Fruit fly (Drosophila melanogaster): ENCODE data around the gene CG32643.

Gene CG32643

dm6 chrX:12984224-12984623 is at the start of gene CG32643:
CG32643 (plus strand) TSS chrX:12984524.
- no peak for TF ChIP-seq CG31388 (GFP tag; optimal IDR thresholded peaks at IDR 0.05)
- no peak for TF ChIP-seq al (GFP tag; IDR thresholded peaks at IDR 0.05)
- TF ChIP-seq kay (GFP tag; optimal IDR thresholded peaks at IDR 0.05): no peak
- TF ChIP-seq tna (GFP tag; IDR thresholded peaks at IDR 0.05; ENCODE audit: partially characterized antibody): no peak
- TF ChIP-seq Antp (GFP tag; optimal IDR thresholded peaks at IDR 0.05): no peak

DNA sequence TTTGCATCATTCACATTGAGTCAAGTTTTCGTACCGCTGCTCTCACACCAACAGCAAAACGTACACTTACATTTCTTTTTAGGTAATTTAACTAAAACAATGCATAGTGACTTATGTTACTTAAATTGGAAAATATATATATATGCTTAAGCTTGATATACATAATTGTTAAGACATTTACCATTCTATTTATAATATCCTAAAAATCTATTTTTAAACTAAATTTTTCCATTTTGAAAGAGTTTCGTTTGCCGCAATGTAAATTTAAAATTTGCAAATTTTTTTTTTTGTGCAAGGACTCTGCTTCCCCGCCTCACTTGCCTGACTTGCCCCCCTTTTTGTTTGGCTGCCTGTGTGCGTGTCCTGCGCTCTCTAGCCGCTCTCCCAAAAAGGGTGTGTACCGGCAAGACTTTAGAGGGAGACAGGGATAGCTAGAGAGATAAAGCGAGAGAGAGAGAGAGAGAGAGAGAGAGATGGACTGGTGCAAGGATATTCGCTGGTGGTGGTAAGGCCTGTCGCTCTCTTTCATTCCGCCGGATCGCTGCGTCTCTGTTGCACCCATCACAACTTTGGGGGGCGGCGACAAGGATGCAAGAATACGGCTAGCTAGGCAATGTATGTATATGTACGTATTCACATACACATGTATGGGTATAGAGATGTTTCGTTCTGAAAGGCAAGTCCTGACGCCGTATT is 46.4 kb upstream of the CG32643 start:
- TF ChIP-seq Dip3 (GFP tag; optimal IDR thresholded peaks at IDR 0.05) (no peak), twi (tag; optimal IDR thresholded peaks at IDR 0.05) (no peak), D (optimal IDR thresholded peaks at IDR 0.05) (peak; percentile 84), D (GFP tag; optimal IDR thresholded peaks at IDR 0.05) (no peak), Trl (optimal IDR thresholded peaks at IDR 0.05) (peak; percentile 70 to 80), Trl (GFP tag; optimal IDR thresholded peaks at IDR 0.05) (no peak), CG15073 (GFP tag; optimal IDR thresholded peaks at IDR 0.05) (no peak), scrt (GFP tag; optimal IDR thresholded peaks at IDR 0.05) (peak; percentile 28), CG14667 (GFP tag; IDR thresholded peaks at IDR 0.05) (no peak), CG15011 (GFP tag; optimal IDR thresholded peaks at IDR 0.05) (peak; percentile 0), CG12769 (tag; optimal IDR thresholded peaks at IDR 0.05) (no peak), Meics (GFP tag; optimal IDR thresholded peaks at IDR 0.05) (peak; percentile 63), Hmx (GFP tag; optimal IDR thresholded peaks at IDR 0.05) (no peak), Side (GFP tag; optimal IDR thresholded peaks at IDR 0.05) (no peak), CG15479 (GFP tag; optimal IDR thresholded peaks at IDR 0.05) (peak; percentile 31), slou (GFP tag; optimal IDR thresholded peaks at IDR 0.05) (no peak), fd64A (GFP tag; optimal IDR thresholded peaks at IDR 0.05) (no peak), CG9727 (GFP tag; optimal IDR thresholded peaks at IDR 0.05) (peak; percentile 54), pros (GFP tag; optimal IDR thresholded peaks at IDR 0.05) (peak; percentile 67), CG8765 (GFP tag; IDR thresholded peaks at IDR 0.05) (no peak), HLH3B (GFP tag; IDR thresholded peaks at IDR 0.05) (0 out of 2 replicates have a peak, but pooled peaks have one; percentile 14), CG10209 (GFP tag; optimal IDR thresholded peaks at IDR 0.05) (peak; percentile 28), eve (GFP tag; optimal IDR thresholded peaks at IDR 0.05) (peak in 1 of 2 experiments; percentile 25), CG9797 (GFP tag; optimal IDR thresholded peaks at IDR 0.05) (no peak), CG1647 (GFP tag; optimal IDR thresholded peaks at IDR 0.05) (no peak), klu (GFP tag; IDR thresholded peaks at IDR 0.05) (0 out of 2 replicates have a peak, but pooled peaks have one; percentile 17), h (optimal IDR thresholded peaks at IDR 0.05) (no peak), CG13287 (GFP tag; IDR thresholded peaks at IDR 0.05; ENCODE audit: partially characterized antibody) (no peak), CG43689 (GFP tag; IDR thresholded peaks at IDR 0.05) (no peak), Usf (GFP tag; optimal IDR thresholded peaks at IDR 0.05) (no peak), CG11696 (GFP tag; IDR thresholded peaks at IDR 0.05) (no peak), dmrt11E (tag; optimal IDR thresholded peaks at IDR 0.05) (peak; percentile 17), CG18764 (GFP tag; optimal IDR thresholded peaks at IDR 0.05) (no peak), CG13424 (tag; optimal IDR thresholded peaks at IDR 0.05) (peak; percentile 66), CG5180 (GFP tag; optimal IDR thresholded peaks at IDR 0.05) (no peak), CG11247 (GFP tag; IDR thresholded peaks at IDR 0.05) (no peak), fd96Cb (tag; optimal IDR thresholded peaks at IDR 0.05) (peak; percentile 55), CG8290 (GFP tag; optimal IDR thresholded peaks at IDR 0.05) (no peak), CG8290 (tag; optimal IDR thresholded peaks at IDR 0.05) (no peak), BtbVII (GFP tag; optimal IDR thresholded peaks at IDR 0.05) (no peak), fu2 (GFP tag; optimal IDR thresholded peaks at IDR 0.05) (no peak), crol (GFP tag; IDR thresholded peaks at IDR 0.05) (peak; percentile 46; the same call in 1 of the 2 replicates), tll (GFP tag; optimal IDR thresholded peaks at IDR 0.05) (peak in 1 of 2 experiments; percentile 47), pum (GFP tag; optimal IDR thresholded peaks at IDR 0.05) (no peak), Fer2 (tag; optimal IDR thresholded peaks at IDR 0.05) (no peak)

All from whole organism, embryonic.